Worm (Caenorhabditis elegans): ENCODE results near the gene tag-294.

DNA sequence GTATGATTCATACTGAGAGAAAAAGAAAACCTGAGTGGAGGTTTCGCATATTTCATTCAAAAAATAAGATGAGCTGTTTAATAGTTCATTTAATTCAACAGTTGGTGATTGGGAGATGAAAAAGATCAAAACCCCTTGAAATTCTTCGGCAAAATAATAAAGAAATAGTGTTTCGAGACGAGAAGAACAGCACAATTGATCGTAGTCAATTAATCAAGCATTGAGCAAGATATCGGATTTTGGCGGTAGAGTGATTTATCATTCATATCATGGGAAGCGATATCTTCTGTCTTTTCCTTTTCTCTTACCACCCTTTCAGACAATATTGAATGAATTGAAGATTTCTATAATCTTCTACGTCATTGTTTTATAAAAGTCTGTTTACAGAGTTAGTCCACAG lies 16.5 kb downstream of the tag-294 start:
- TF ChIP-seq tbx-2 (tag; optimal IDR thresholded peaks at IDR 0.05) (no peak), ceh-9 (tag; optimal IDR thresholded peaks at IDR 0.05) (no peak), pag-3 (tag; optimal IDR thresholded peaks at IDR 0.05; ENCODE audit: borderline replicate concordance) (no peak), fkh-10 (GFP tag; optimal IDR thresholded peaks at IDR 0.05) (no peak), ama-1 (optimal IDR thresholded peaks at IDR 0.05) (no peak), unc-86 (tag; optimal IDR thresholded peaks at IDR 0.05) (no peak), rnt-1 (tag; optimal IDR thresholded peaks at IDR 0.05) (no peak), ref-2 (tag; optimal IDR thresholded peaks at IDR 0.05) (no peak), sdc-2 (tag; optimal IDR thresholded peaks at IDR 0.05) (no peak), ceh-30 (tag; optimal IDR thresholded peaks at IDR 0.05) (no peak), npax-4 (tag; optimal IDR thresholded peaks at IDR 0.05) (no peak), sox-4 (tag; optimal IDR thresholded peaks at IDR 0.05) (no peak), dve-1 (tag; optimal IDR thresholded peaks at IDR 0.05) (no peak)
